Worm (Caenorhabditis elegans) whole organism, midembryonic: ENCODE results near the gene degl-2.
"Not testable (repeated sequence)": the region's sequence is repeated elsewhere in the genome, so short reads cannot be mapped to it uniquely, and the experiment has no call there.

Experiments
- T22C8.4 ChIP-seq: fragments of 200-800 bp; sonication (Bioruptor generic); IDR thresholded peaks from 2 replicates; pipeline ENCODE4 v1.3.6; 2022; ENCODE audit warnings: missing genetic modification characterization, missing compliant biosample characterization
- cog-1 ChIP-seq: sonication (generic microtip); optimal IDR thresholded peaks from 2 replicates; lab custom pipeline; 2016; ENCODE audit warnings: missing genetic modification characterization, missing compliant biosample characterization
- flt-1 ChIP-seq: fragments of 200-800 bp; sonication (Bioruptor generic); IDR thresholded peaks from 2 replicates; pipeline ENCODE4 v1.3.6; 2022; ENCODE audit warnings: missing genetic modification characterization, missing compliant biosample characterization
- klf-2 ChIP-seq: fragments of 200-800 bp; sonication (Bioruptor generic); conservative IDR thresholded peaks from 2 replicates; pipeline ENCODE4 v1.3.6; 2022; ENCODE audit warnings: missing genetic modification reagents, missing genetic modification characterization, missing compliant biosample characterization
- med-1 ChIP-seq: sonication (generic microtip); optimal IDR thresholded peaks from 2 replicates; lab custom pipeline; 2017; ENCODE audit warnings: missing genetic modification characterization, mild to moderate bottlenecking, missing compliant biosample characterization, antibody characterized with exemption, missing genetic modification reagents; ENCODE audit not compliant: insufficient read depth
- ref-1 ChIP-seq: fragments of 200-800 bp; sonication (Bioruptor generic); conservative IDR thresholded peaks from 2 replicates; pipeline ENCODE4 v1.3.6; 2022; ENCODE audit warnings: missing genetic modification reagents, missing genetic modification characterization, missing compliant biosample characterization
- tab-1 ChIP-seq: fragments of 200-800 bp; sonication (Bioruptor generic); IDR thresholded peaks from 2 replicates; pipeline ENCODE4 v1.3.6; 2022; ENCODE audit warnings: missing genetic modification characterization, missing compliant biosample characterization
- ztf-23 ChIP-seq: fragments of 200-800 bp; sonication (Bioruptor generic); IDR thresholded peaks from 2 replicates; pipeline ENCODE4 v1.3.6; 2022; ENCODE audit warnings: missing genetic modification reagents, missing genetic modification characterization, missing compliant biosample characterization
- ztf-29 ChIP-seq: fragments of 200-800 bp; sonication (Bioruptor generic); IDR thresholded peaks from 2 replicates; pipeline ENCODE4 v1.3.6; 2022; ENCODE audit warnings: missing genetic modification reagents, missing genetic modification characterization, missing compliant biosample characterization

Gene degl-2

DNA sequence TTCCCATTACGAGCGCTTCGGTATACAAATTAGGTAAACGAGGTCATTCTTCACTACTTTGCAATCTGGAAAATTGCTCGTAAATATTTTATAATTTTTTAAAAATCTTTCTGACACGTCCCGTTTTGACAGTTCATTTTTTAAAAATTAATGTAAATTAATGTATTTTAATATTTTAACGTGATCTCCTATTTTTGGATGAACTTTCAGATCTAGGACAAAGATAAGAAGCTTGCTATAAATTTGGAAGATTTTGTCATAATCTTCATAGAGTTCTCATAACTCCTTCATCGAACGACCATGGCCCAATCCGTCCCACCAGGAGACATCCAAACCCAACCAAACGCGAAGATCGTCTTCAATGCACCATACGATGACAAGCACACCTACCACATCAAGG lies 45.4 kb downstream of the degl-2 start, which contains the start of gene msp-76:
Gene msp-76, plus strand, starts transcription at position 301 of the 400 bp plus-strand sequence.
- not testable (repeated sequence) for TF ChIP-seq klf-2; flt-1 (GFP tag; lab: Robert Waterston, UW); T22C8.4 (GFP tag; lab: Robert Waterston, UW)

DNA sequence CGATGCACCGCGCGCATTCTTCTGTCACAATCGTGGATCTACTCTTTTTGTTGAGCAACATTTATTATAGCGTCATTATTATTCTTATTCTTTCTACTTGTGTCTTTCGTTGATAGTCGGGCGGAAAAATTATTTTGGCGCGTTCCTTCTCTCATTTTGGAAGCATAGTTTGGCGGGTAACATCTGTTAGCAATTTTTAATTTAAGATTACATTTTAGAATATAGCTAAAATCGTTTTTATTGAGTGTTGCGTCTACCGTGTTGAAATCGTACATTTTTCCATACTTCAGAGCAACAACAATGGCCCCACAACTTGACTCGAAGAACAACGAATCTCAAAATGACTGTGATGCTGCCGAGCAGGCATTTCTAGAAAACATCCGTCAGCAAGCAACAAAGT lies 47.4 kb downstream of the degl-2 start, which contains the start of gene sdz-36:
Gene sdz-36, plus strand, starts transcription at position 301 of the 400 bp plus-strand sequence.
- TF ChIP-seq med-1 (GFP tag; lab: Kevin White, UChicago) (no peak), cog-1 (no peak), ztf-23 (GFP tag; lab: Robert Waterston, UW) (no peak), klf-2 (no peak), tab-1 (GFP tag; lab: Robert Waterston, UW) (no peak), ref-1 (GFP tag; lab: Robert Waterston, UW) (no peak), flt-1 (GFP tag; lab: Robert Waterston, UW) (no peak), T22C8.4 (GFP tag; lab: Robert Waterston, UW) (no peak), ztf-29 (no peak)

DNA sequence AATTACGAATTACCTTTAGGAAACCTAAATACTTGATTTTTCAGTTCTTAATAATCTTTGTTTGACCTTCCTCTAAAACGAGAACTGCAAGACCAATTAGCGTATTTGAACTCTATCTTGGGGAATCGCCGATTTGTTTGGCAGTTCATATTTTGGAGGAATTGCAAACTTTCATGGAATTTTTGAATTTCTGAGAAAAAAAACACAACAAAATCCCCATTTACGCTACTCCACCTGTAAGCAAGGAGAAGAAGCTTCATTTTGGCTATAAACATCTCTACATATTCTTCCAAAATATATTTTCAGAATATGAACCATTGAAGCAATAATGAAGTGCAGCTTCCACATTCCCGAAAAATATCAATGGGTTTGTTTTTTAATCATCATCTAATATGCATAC lies 49.6 kb downstream of the degl-2 start, which contains the start of gene twk-9:
Gene twk-9, plus strand, starts transcription at position 301 of the 400 bp plus-strand sequence.
- no peak for TF ChIP-seq med-1 (GFP tag; lab: Kevin White, UChicago)
- no peak for TF ChIP-seq ref-1 (GFP tag; lab: Robert Waterston, UW)
- TF ChIP-seq flt-1 (GFP tag; lab: Robert Waterston, UW), result no peak
- no peak for TF ChIP-seq ztf-23 (GFP tag; lab: Robert Waterston, UW)
- no peak for TF ChIP-seq ztf-29
- TF ChIP-seq cog-1, result no peak
- TF ChIP-seq tab-1 (GFP tag; lab: Robert Waterston, UW), result no peak
